Worm (Caenorhabditis elegans) whole organism, L1 larva: ENCODE data around the gene nlp-7.

Experiments
- aly-2 ChIP-seq: fragments of 150-350 bp; optimal IDR thresholded peaks from 2 replicates; lab custom pipeline; 2014; ENCODE audit warnings: missing biosample characterization, missing genetic modification characterization
- ama-1 ChIP-seq: fragments of 150-350 bp; optimal IDR thresholded peaks from 2 replicates; lab custom pipeline; 2014
- ceh-63 ChIP-seq: fragments of 200-800 bp; sonication (Bioruptor generic); optimal IDR thresholded peaks from 2 replicates; lab custom pipeline; 2018; ENCODE audit warnings: mild to moderate bottlenecking, missing genetic modification characterization, missing compliant biosample characterization
- dpl-1 ChIP-seq, 3 experiments: fragments of 150-350 bp in 2 of 3; sonication (generic microtip) in 1 of 3; optimal IDR thresholded peaks; 2 replicates each; lab custom pipeline; 2014 to 2017; ENCODE audit warnings: missing biosample characterization in 3 of 3, missing genetic modification characterization in 3 of 3, missing genetic modification reagents in 3 of 3
- elt-3 ChIP-seq, 6 experiments: fragments of 150-350 bp in 1 of 6; sonication (generic microtip); optimal IDR thresholded peaks; 2 replicates each; lab custom pipeline; 2017 to 2018; ENCODE audit warnings: missing biosample characterization in 6 of 6, missing genetic modification characterization in 6 of 6, inconsistent platforms in 1 of 6
- jun-1 ChIP-seq: fragments of 150-350 bp; optimal IDR thresholded peaks from 2 replicates; lab custom pipeline; 2014; ENCODE audit warnings: missing biosample characterization, missing genetic modification reagents, missing genetic modification characterization
- lir-3 ChIP-seq: sonication (generic microtip); optimal IDR thresholded peaks from 2 replicates; lab custom pipeline; 2016; ENCODE audit warnings: mild to moderate bottlenecking, missing genetic modification characterization, moderate library complexity, missing compliant biosample characterization; ENCODE audit not compliant: poor library complexity
- lsy-2 ChIP-seq, 2 experiments: fragments of 150-350 bp; optimal IDR thresholded peaks; 2 replicates each; lab custom pipeline; 2014; ENCODE audit warnings: missing biosample characterization in 2 of 2, missing genetic modification characterization in 2 of 2
- nhr-76 ChIP-seq: sonication (generic microtip); optimal IDR thresholded peaks from 2 replicates; lab custom pipeline; 2017; ENCODE audit warnings: missing biosample characterization, missing genetic modification characterization
- nhr-77 ChIP-seq: fragments of 150-350 bp; optimal IDR thresholded peaks from 2 replicates; lab custom pipeline; 2014; ENCODE audit warnings: missing biosample characterization, missing genetic modification characterization
- unc-62 ChIP-seq: fragments of 150-350 bp; optimal IDR thresholded peaks from 2 replicates; lab custom pipeline; 2014; ENCODE audit warnings: missing biosample characterization, missing genetic modification reagents, missing genetic modification characterization

DNA sequence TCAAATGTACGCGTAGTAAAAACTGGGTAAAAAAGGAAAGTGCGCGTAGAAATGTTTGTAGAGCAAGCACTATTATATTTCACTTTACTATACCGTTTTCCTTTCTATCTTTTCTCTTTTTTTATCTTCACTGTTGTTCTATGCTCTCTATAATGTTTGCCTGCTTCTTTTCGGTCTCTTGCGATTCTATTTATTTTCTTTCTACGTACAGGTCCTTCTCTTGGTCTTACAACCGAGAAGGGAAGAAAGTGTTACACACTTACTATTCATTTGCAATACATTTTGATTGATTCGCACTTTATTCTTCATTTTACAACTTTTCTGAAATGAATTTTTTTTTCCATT is 28.6 kb upstream of the nlp-7 start:
- no peak for TF ChIP-seq jun-1 (tag; lab: Kevin White, UChicago)
- no peak for TF ChIP-seq nhr-76
- TF ChIP-seq nhr-77 (tag; lab: Kevin White, UChicago): no peak
- no peak for TF ChIP-seq ceh-63 (GFP tag; lab: Kevin White, UChicago)
- TF ChIP-seq ama-1 (lab: Kevin White, UChicago): no peak
- TF ChIP-seq aly-2 (tag; lab: Kevin White, UChicago): no peak
- TF ChIP-seq unc-62 (GFP tag; lab: Kevin White, UChicago): no peak
- TF ChIP-seq dpl-1 (GFP tag; optimal IDR thresholded peaks at IDR 0.05; lab: Kevin White, UChicago): no peak
- no peak for TF ChIP-seq elt-3 (tag; optimal IDR thresholded peaks at IDR 0.05; lab: Kevin White, UChicago)
- no peak for TF ChIP-seq lir-3
- no peak for TF ChIP-seq lsy-2 (tag; optimal IDR thresholded peaks at IDR 0.05; lab: Kevin White, UChicago)
